Worm (Caenorhabditis elegans): ENCODE results near the gene F56D6.12.

ce11 chrIV:3869875-3870274 lies 38.1 kb upstream of the F56D6.12 start:
- TF ChIP-seq tbx-7 (tag; optimal IDR thresholded peaks at IDR 0.05): no peak
- TF ChIP-seq pqm-1 (tag; optimal IDR thresholded peaks at IDR 0.05): no peak
- TF ChIP-seq ceh-18 (tag; optimal IDR thresholded peaks at IDR 0.05): no peak
- TF ChIP-seq ama-1 (optimal IDR thresholded peaks at IDR 0.05): no peak
- TF ChIP-seq pha-4 (tag; optimal IDR thresholded peaks at IDR 0.05): no peak
- no peak for TF ChIP-seq rnt-1 (tag; optimal IDR thresholded peaks at IDR 0.05)
- TF ChIP-seq pat-9 (tag; optimal IDR thresholded peaks at IDR 0.05): no peak
- TF ChIP-seq ceh-48 (tag; optimal IDR thresholded peaks at IDR 0.05): no peak

All from whole organism, late embryonic.